Fruit fly (Drosophila melanogaster) whole organism, embryonic: ENCODE measurements around the gene Polr3E.
A peak's percentile ranks its signal among the peaks of the same experiment; 100 is the strongest.

Source experiments
- Abd-B ChIP-seq: fragments of 200-800 bp; sonication (Bioruptor generic); optimal IDR thresholded peaks from 2 replicates; lab custom pipeline; 2018; ENCODE audit warnings: missing biosample characterization, mild to moderate bottlenecking, missing genetic modification characterization, moderate library complexity
- CG10147 ChIP-seq: fragments of 200-800 bp; sonication (Bioruptor generic); optimal IDR thresholded peaks from 2 replicates; lab custom pipeline; 2019; ENCODE audit warnings: missing biosample characterization, mild to moderate bottlenecking, missing genetic modification characterization, moderate library complexity
- CG10959 ChIP-seq: fragments of 200-800 bp; sonication (Bioruptor generic); IDR thresholded peaks from 2 replicates; pipeline ENCODE4 v1.3.6; 2022; ENCODE audit warnings: missing biosample characterization, missing genetic modification characterization
- CG10979 ChIP-seq: fragments of 200-800 bp; sonication (Bioruptor generic); optimal IDR thresholded peaks from 2 replicates; lab custom pipeline; 2018; ENCODE audit warnings: missing biosample characterization, mild to moderate bottlenecking, missing genetic modification characterization, moderate library complexity
- CG15011 ChIP-seq: fragments of 200-800 bp; sonication (Bioruptor generic); optimal IDR thresholded peaks from 3 replicates; lab custom pipeline; 2018; ENCODE audit warnings: missing biosample characterization, mild to moderate bottlenecking, missing genetic modification characterization
- CG15269 ChIP-seq: fragments of 200-800 bp; sonication (Bioruptor generic); optimal IDR thresholded peaks from 2 replicates; lab custom pipeline; 2018; ENCODE audit warnings: missing biosample characterization, mild to moderate bottlenecking, missing genetic modification characterization, moderate library complexity
- CG16815 ChIP-seq: fragments of 200-800 bp; sonication (Bioruptor generic); optimal IDR thresholded peaks from 3 replicates; lab custom pipeline; 2017; ENCODE audit warnings: missing biosample characterization, mild to moderate bottlenecking, missing genetic modification characterization
- CG17802 ChIP-seq: fragments of 200-800 bp; sonication (Bioruptor generic); optimal IDR thresholded peaks from 2 replicates; lab custom pipeline; 2018; ENCODE audit warnings: missing biosample characterization, mild to moderate bottlenecking, missing genetic modification characterization, moderate library complexity
- CG18476 ChIP-seq: fragments of 200-800 bp; sonication (Bioruptor generic); optimal IDR thresholded peaks from 2 replicates; lab custom pipeline; 2016; ENCODE audit warnings: missing biosample characterization, mild to moderate bottlenecking, missing genetic modification characterization
- CG18599 ChIP-seq: fragments of 200-800 bp; sonication (Bioruptor generic); optimal IDR thresholded peaks from 3 replicates; lab custom pipeline; 2017; ENCODE audit warnings: missing biosample characterization, missing genetic modification characterization, mild to moderate bottlenecking, moderate library complexity, missing genetic modification reagents
- CG32532 ChIP-seq: fragments of 200-800 bp; sonication (Bioruptor generic); IDR thresholded peaks from 2 replicates; pipeline ENCODE4 v1.3.6; 2022; ENCODE audit warnings: missing biosample characterization, missing genetic modification characterization
- CG32767 ChIP-seq: fragments of 200-800 bp; sonication (Bioruptor generic); IDR thresholded peaks from 2 replicates; pipeline ENCODE4 v1.3.6; 2022; ENCODE audit warnings: missing biosample characterization, missing genetic modification characterization
- CG5180 ChIP-seq: fragments of 200-800 bp; sonication (Bioruptor generic); optimal IDR thresholded peaks from 3 replicates; lab custom pipeline; 2017; ENCODE audit warnings: missing biosample characterization, missing genetic modification characterization, mild to moderate bottlenecking, moderate library complexity, missing genetic modification reagents
- CG6254 ChIP-seq: fragments of 200-800 bp; sonication (Bioruptor generic); optimal IDR thresholded peaks from 3 replicates; lab custom pipeline; 2017; ENCODE audit warnings: mild to moderate bottlenecking, missing biosample characterization, missing genetic modification reagents, missing genetic modification characterization
- CG7271 ChIP-seq: fragments of 200-800 bp; sonication (Bioruptor generic); optimal IDR thresholded peaks from 2 replicates; lab custom pipeline; 2018; ENCODE audit warnings: missing biosample characterization, mild to moderate bottlenecking, missing genetic modification characterization, moderate library complexity
- CG7963 ChIP-seq: fragments of 200-800 bp; sonication (Bioruptor generic); IDR thresholded peaks from 3 replicates; pipeline ENCODE4 v1.3.6; 2022; ENCODE audit warnings: missing biosample characterization, missing genetic modification characterization; ENCODE audit not compliant: partially characterized antibody
- CG9215 ChIP-seq: fragments of 200-800 bp; sonication (Bioruptor generic); IDR thresholded peaks from 2 replicates; pipeline ENCODE4 v1.3.6; 2022; ENCODE audit warnings: missing biosample characterization, missing genetic modification characterization
- CG9797 ChIP-seq: fragments of 200-800 bp; sonication (Bioruptor generic); optimal IDR thresholded peaks from 3 replicates; lab custom pipeline; 2018; ENCODE audit warnings: missing biosample characterization, mild to moderate bottlenecking, missing genetic modification characterization
- CG9932 ChIP-seq: fragments of 200-800 bp; sonication (Bioruptor generic); IDR thresholded peaks from 2 replicates; pipeline ENCODE4 v1.3.6; 2022; ENCODE audit warnings: missing biosample characterization, missing genetic modification characterization
- CHES-1-like ChIP-seq: fragments of 200-800 bp; sonication (Bioruptor generic); optimal IDR thresholded peaks from 2 replicates; lab custom pipeline; 2016; ENCODE audit warnings: missing biosample characterization, missing genetic modification characterization
- CkIIα-i1 ChIP-seq: fragments of 200-800 bp; sonication (Bioruptor generic); IDR thresholded peaks from 2 replicates; pipeline ENCODE4 v1.3.6; 2022; ENCODE audit warnings: missing biosample characterization, missing genetic modification characterization
- Hr39 ChIP-seq: fragments of >200 bp; optimal IDR thresholded peaks from 2 replicates; lab custom pipeline; 2017
- Hsf ChIP-seq: fragments of 200-800 bp; sonication (Bioruptor generic); optimal IDR thresholded peaks from 3 replicates; lab custom pipeline; 2016; ENCODE audit warnings: missing biosample characterization, missing genetic modification characterization
- Lpt ChIP-seq: fragments of >200 bp; optimal IDR thresholded peaks from 2 replicates; lab custom pipeline; 2018; ENCODE audit warnings: missing biosample characterization, missing genetic modification characterization
- Max ChIP-seq: fragments of 200-800 bp; sonication (Bioruptor generic); optimal IDR thresholded peaks from 2 replicates; lab custom pipeline; 2016; ENCODE audit warnings: missing biosample characterization, mild to moderate bottlenecking, missing genetic modification characterization
- Scr ChIP-seq: fragments of 200-800 bp; sonication (Bioruptor generic); IDR thresholded peaks from 2 replicates; pipeline ENCODE4 v1.3.6; 2022; ENCODE audit warnings: missing biosample characterization, missing genetic modification characterization; ENCODE audit not compliant: partially characterized antibody
- Stat92E ChIP-seq, 3 experiments: fragments of >200 bp in 2 of 3; fragments of 200-800 bp in 1 of 3; sonication (Bioruptor generic) in 1 of 3; optimal IDR thresholded peaks; 2 replicates each; lab custom pipeline; 2017 to 2019; ENCODE audit warnings: missing biosample characterization in 3 of 3, missing genetic modification characterization in 3 of 3, mild to moderate bottlenecking in 1 of 3, moderate library complexity in 1 of 3
- abd-A ChIP-seq: fragments of 200-800 bp; sonication (Bioruptor generic); optimal IDR thresholded peaks from 3 replicates; lab custom pipeline; 2019; ENCODE audit warnings: missing biosample characterization, mild to moderate bottlenecking, missing genetic modification characterization, moderate library complexity
- ac ChIP-seq: fragments of 200-800 bp; sonication (Bioruptor generic); optimal IDR thresholded peaks from 3 replicates; lab custom pipeline; 2017; ENCODE audit warnings: missing biosample characterization, mild to moderate bottlenecking, missing genetic modification characterization
- bbx ChIP-seq: fragments of 200-800 bp; sonication (Bioruptor generic); IDR thresholded peaks from 2 replicates; pipeline ENCODE4 v1.3.6; 2022; ENCODE audit warnings: missing biosample characterization, missing genetic modification characterization; ENCODE audit not compliant: partially characterized antibody
- bowl ChIP-seq: fragments of 200-800 bp; sonication (Bioruptor generic); IDR thresholded peaks from 2 replicates; pipeline ENCODE4 v1.3.6; 2022; ENCODE audit warnings: missing biosample characterization, missing genetic modification characterization
- btn ChIP-seq: fragments of 200-800 bp; sonication (Bioruptor generic); optimal IDR thresholded peaks from 2 replicates; lab custom pipeline; 2016; ENCODE audit warnings: missing biosample characterization, missing genetic modification characterization
- dan ChIP-seq: fragments of 200-800 bp; sonication (Bioruptor generic); IDR thresholded peaks from 2 replicates; pipeline ENCODE4 v1.3.6; 2022; ENCODE audit warnings: missing biosample characterization, missing genetic modification characterization
- dpn ChIP-seq, 2 experiments: fragments of 200-800 bp; sonication (Bioruptor generic); optimal IDR thresholded peaks; 3 replicates each; lab custom pipeline; 2016; ENCODE audit warnings: missing biosample characterization in 2 of 2, missing genetic modification characterization in 2 of 2
- dysf ChIP-seq: fragments of 200-800 bp; sonication (Bioruptor generic); IDR thresholded peaks from 3 replicates; pipeline ENCODE4 v1.3.6; 2022; ENCODE audit warnings: missing biosample characterization, missing genetic modification characterization
- eve ChIP-seq, 2 experiments: fragments of >200 bp; optimal IDR thresholded peaks; 2 replicates each; lab custom pipeline; 2017; ENCODE audit warnings: missing biosample characterization in 2 of 2, missing genetic modification characterization in 2 of 2
- ewg ChIP-seq: fragments of 200-800 bp; sonication (Bioruptor generic); optimal IDR thresholded peaks from 3 replicates; lab custom pipeline; 2017; ENCODE audit warnings: mild to moderate bottlenecking, missing biosample characterization, missing genetic modification reagents, missing genetic modification characterization
- eyg ChIP-seq: fragments of 200-800 bp; sonication (Bioruptor generic); optimal IDR thresholded peaks from 3 replicates; lab custom pipeline; 2016; ENCODE audit warnings: missing biosample characterization, missing genetic modification characterization
- fru ChIP-seq: fragments of >200 bp; optimal IDR thresholded peaks from 2 replicates; lab custom pipeline; 2017
- ind ChIP-seq: fragments of 200-800 bp; sonication (Bioruptor generic); optimal IDR thresholded peaks from 3 replicates; lab custom pipeline; 2016; ENCODE audit warnings: missing biosample characterization, missing genetic modification characterization
- inv ChIP-seq: fragments of 200-800 bp; sonication (Bioruptor generic); IDR thresholded peaks from 2 replicates; pipeline ENCODE4 v1.3.6; 2022; ENCODE audit warnings: missing biosample characterization, missing genetic modification characterization; ENCODE audit not compliant: partially characterized antibody
- kni ChIP-seq: fragments of 200-800 bp; sonication (Bioruptor generic); optimal IDR thresholded peaks from 3 replicates; lab custom pipeline; 2017; ENCODE audit warnings: mild to moderate bottlenecking, missing biosample characterization, missing genetic modification reagents, missing genetic modification characterization
- knrl ChIP-seq: fragments of 200-800 bp; sonication (Bioruptor generic); IDR thresholded peaks from 3 replicates; pipeline ENCODE4 v1.3.6; 2022; ENCODE audit warnings: missing biosample characterization, missing genetic modification characterization; ENCODE audit not compliant: partially characterized antibody
- pan ChIP-seq, 4 experiments: fragments of >200 bp in 3 of 4; fragments of 200-800 bp in 1 of 4; sonication (Bioruptor generic) in 1 of 4; optimal IDR thresholded peaks in 3 of 4; IDR thresholded peaks in 1 of 4; 2 replicates each; pipeline versions ENCODE4 v1.3.6 to Lab custom; 2017 to 2022; ENCODE audit warnings: missing biosample characterization in 2 of 4, missing genetic modification characterization in 2 of 4, mixed read lengths in 1 of 4
- schlank ChIP-seq: fragments of 200-800 bp; sonication (Bioruptor generic); optimal IDR thresholded peaks from 2 replicates; lab custom pipeline; 2018; ENCODE audit warnings: missing biosample characterization, mild to moderate bottlenecking, missing genetic modification characterization
- so ChIP-seq: fragments of 200-800 bp; sonication (Bioruptor generic); IDR thresholded peaks from 3 replicates; pipeline ENCODE4 v1.3.6; 2022; ENCODE audit warnings: missing biosample characterization, missing genetic modification characterization
- ssp ChIP-seq: fragments of 200-800 bp; sonication (Bioruptor generic); IDR thresholded peaks from 2 replicates; pipeline ENCODE4 v1.3.6; 2022; ENCODE audit warnings: missing biosample characterization, missing genetic modification characterization
- tgo ChIP-seq: fragments of 200-800 bp; sonication (Bioruptor generic); IDR thresholded peaks from 3 replicates; pipeline ENCODE4 v1.3.6; 2022; ENCODE audit warnings: missing biosample characterization, missing genetic modification characterization
- tin ChIP-seq: fragments of 200-800 bp; sonication (Bioruptor generic); optimal IDR thresholded peaks from 3 replicates; lab custom pipeline; 2016; ENCODE audit warnings: missing biosample characterization, missing genetic modification characterization

Gene Polr3E

DNA sequence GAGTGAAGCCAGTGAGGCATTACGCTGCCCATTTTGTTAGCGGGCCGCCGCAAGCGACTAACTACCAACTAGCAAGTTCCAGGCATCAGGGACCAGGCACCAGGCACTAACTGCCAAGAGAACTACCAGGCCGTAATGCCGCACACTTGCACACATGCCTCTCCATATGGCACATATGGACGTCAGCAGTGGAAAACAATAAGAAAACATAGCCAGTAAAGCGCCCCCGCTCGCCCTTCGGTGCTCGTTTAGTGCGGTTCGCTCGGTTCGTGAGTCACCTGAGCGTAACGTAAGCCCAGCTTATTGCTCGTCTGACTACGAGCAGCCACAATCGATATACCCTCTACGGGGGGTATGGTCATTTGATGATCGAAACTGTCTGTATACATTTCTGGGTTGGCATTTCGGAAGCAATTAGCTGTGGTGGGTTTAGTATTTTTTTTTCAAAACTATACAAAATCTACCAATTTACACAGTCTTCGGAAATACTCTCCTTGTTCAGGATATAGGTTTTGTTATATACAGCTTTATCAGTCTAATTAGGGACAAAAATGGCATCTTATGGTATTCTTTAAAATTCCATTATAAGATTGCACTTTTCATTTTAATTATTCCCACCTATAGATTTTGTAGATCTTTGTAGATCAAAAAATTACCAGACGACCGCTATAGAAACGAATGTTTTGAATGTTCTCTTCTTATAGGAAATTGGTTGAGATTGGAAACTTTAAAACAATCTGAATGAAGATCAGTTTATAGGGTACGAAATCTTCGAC, 25.4 kb downstream of the Polr3E start (continued):
- TF ChIP-seq inv (GFP tag; lab: Robert Waterston, UW) (no peak), CG10147 (no peak), bowl (GFP tag; lab: Robert Waterston, UW) (no peak), CG9797 (GFP tag; lab: Kevin White, UChicago) (no peak), tgo (0 out of 3 replicates have a peak, but pooled peaks have one; percentile 13), dysf (GFP tag; lab: Robert Waterston, UW) (no peak), CG9215 (GFP tag; lab: Robert Waterston, UW) (no peak), kni (peak; percentile 50), CG32532 (GFP tag; lab: Robert Waterston, UW) (peak; percentile 16; the same call in 1 of the 2 replicates), dpn (GFP tag; optimal IDR thresholded peaks at IDR 0.05; lab: Kevin White, UChicago) (peak in 1 of 2 experiments; percentile 11), Max (no peak), eyg (GFP tag; lab: Kevin White, UChicago) (no peak), CG17802 (tag; lab: Kevin White, UChicago) (no peak), CG5180 (GFP tag; lab: Kevin White, UChicago) (no peak), Hr39 (lab: Kevin White, UChicago) (no peak), Stat92E (GFP tag; optimal IDR thresholded peaks at IDR 0.05; lab: Kevin White, UChicago) (no peak), CG16815 (no peak), ind (peak; percentile 2), CG18476 (GFP tag; lab: Kevin White, UChicago) (no peak), CG7271 (tag; lab: Kevin White, UChicago) (no peak), CG10979 (tag; lab: Kevin White, UChicago) (peak; percentile 15), ac (GFP tag; lab: Kevin White, UChicago) (no peak), eve (GFP tag; optimal IDR thresholded peaks at IDR 0.05; lab: Kevin White, UChicago) (peak in 1 of 2 experiments; percentile 75), CG9932 (peak; percentile 47), btn (GFP tag; lab: Kevin White, UChicago) (no peak), CG15269 (tag; lab: Kevin White, UChicago) (peak; percentile 7), Scr (no peak), schlank (tag; lab: Kevin White, UChicago) (no peak), bbx (no peak), pan (optimal IDR thresholded peaks at IDR 0.05; lab: Kevin White, UChicago) (no peak), pan (GFP tag; optimal IDR thresholded peaks at IDR 0.05 in 1 of 2, IDR thresholded peaks at IDR 0.05 in 1 of 2) (no peak), CHES-1-like (GFP tag; lab: Kevin White, UChicago) (no peak), ssp (GFP tag; lab: Robert Waterston, UW) (no peak), so (GFP tag; lab: Robert Waterston, UW) (no peak), Hsf (GFP tag; lab: Kevin White, UChicago) (no peak), CG32767 (GFP tag; lab: Robert Waterston, UW) (no peak), CkIIα-i1 (no peak), tin (GFP tag; lab: Kevin White, UChicago) (peak; percentile 10), Abd-B (GFP tag; lab: Kevin White, UChicago) (no peak), CG10959 (GFP tag; lab: Robert Waterston, UW) (no peak), fru (lab: Kevin White, UChicago) (no peak), abd-A (tag; lab: Kevin White, UChicago) (peak; percentile 34), CG7963 (GFP tag; lab: Robert Waterston, UW) (no peak), CG15011 (no peak), CG6254 (GFP tag; lab: Kevin White, UChicago) (no peak), ewg (GFP tag; lab: Kevin White, UChicago) (no peak), knrl (GFP tag; lab: Robert Waterston, UW) (no peak), CG18599 (GFP tag; lab: Kevin White, UChicago) (no peak), Lpt (GFP tag; lab: Kevin White, UChicago) (no peak), dan (GFP tag; lab: Robert Waterston, UW) (no peak)
